Worm (Caenorhabditis elegans) whole organism, L4 larva: ENCODE results near the gene mlc-7.

Experiments
- F44E2.7 ChIP-seq: fragments of 200-800 bp; sonication (Bioruptor generic); IDR thresholded peaks from 2 replicates; pipeline ENCODE4 v2.1.2; 2022; ENCODE audit warnings: missing genetic modification characterization, missing compliant biosample characterization
- jun-1 ChIP-seq: fragments of 150-350 bp; optimal IDR thresholded peaks from 2 replicates; lab custom pipeline; 2014; ENCODE audit warnings: missing biosample characterization, missing genetic modification reagents, missing genetic modification characterization
- nhr-11 ChIP-seq: fragments of 150-350 bp; optimal IDR thresholded peaks from 2 replicates; lab custom pipeline; 2014; ENCODE audit warnings: missing biosample characterization, missing genetic modification characterization
- unc-62 ChIP-seq, 3 experiments: fragments of 150-350 bp in 1 of 3; sonication (generic microtip); optimal IDR thresholded peaks in 2 of 3; peaks in 1 of 3; 1 replicate in 1 of 3; 2 replicates in 2 of 3; lab custom pipeline; 2014 to 2017; ENCODE audit warnings: missing biosample characterization in 3 of 3, missing genetic modification characterization in 3 of 3, missing genetic modification reagents in 3 of 3, missing genotype in 1 of 3

DNA sequence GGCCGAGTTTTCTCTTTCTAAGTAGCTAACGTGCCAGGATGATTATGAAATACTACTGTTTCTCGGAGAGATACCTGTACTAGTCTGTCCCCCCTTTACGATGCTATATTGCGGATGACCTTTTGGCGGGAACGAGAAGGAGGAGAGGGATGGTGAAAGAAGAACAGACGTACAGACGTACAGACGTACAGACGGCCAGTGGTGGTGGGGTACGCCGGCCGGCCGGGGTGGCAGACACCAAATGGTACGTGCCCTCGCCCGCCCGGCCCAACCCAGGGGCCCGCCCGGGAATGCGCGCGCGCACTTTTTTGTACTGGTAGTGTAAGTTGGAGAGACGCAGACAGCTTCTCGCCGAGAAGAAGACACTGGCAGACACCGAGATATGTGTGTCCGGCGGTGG, 30.2 kb upstream of the mlc-7 start:
- TF ChIP-seq unc-62 (GFP tag; optimal IDR thresholded peaks at IDR 0.05 in 1 of 2; lab: Kevin White, UChicago) (no peak), unc-62 (tag; optimal IDR thresholded peaks at IDR 0.05; lab: Kevin White, UChicago) (no peak), jun-1 (tag; lab: Kevin White, UChicago) (no peak), F44E2.7 (no peak), nhr-11 (tag; lab: Kevin White, UChicago) (no peak)
